Fruit fly (Drosophila melanogaster): Measurements from ENCODE around the gene CG31715.
A peak's percentile ranks its signal among the peaks of the same experiment; 100 is the strongest.

The CG31715 gene

dm6 chr2L:10339212-10339721 lies 2.1 kb upstream of the CG31715 start, which contains the start of gene SamDC (continued):
- TF ChIP-seq CG8359 (GFP tag; optimal IDR thresholded peaks at IDR 0.05; ENCODE audit: borderline replicate concordance) (no peak), zen (tag; optimal IDR thresholded peaks at IDR 0.05) (peak; percentile 58), CG3163 (GFP tag; optimal IDR thresholded peaks at IDR 0.05) (no peak), CG18764 (GFP tag; optimal IDR thresholded peaks at IDR 0.05) (peak; percentile 5), Mes4 (GFP tag; optimal IDR thresholded peaks at IDR 0.05) (no peak), Antp (GFP tag; optimal IDR thresholded peaks at IDR 0.05) (peak; percentile 43), amos (GFP tag; IDR thresholded peaks at IDR 0.05; ENCODE audit: partially characterized antibody) (peak; percentile 88; the same call in 1 of the 2 replicates), HLH4C (GFP tag; IDR thresholded peaks at IDR 0.05; ENCODE audit: partially characterized antibody) (peak; percentile 76), CG3407 (GFP tag; optimal IDR thresholded peaks at IDR 0.05) (no peak), Sox102F (GFP tag; optimal IDR thresholded peaks at IDR 0.05) (peak; percentile 54), eyg (GFP tag; optimal IDR thresholded peaks at IDR 0.05) (peak; percentile 18), Doc3 (GFP tag; IDR thresholded peaks at IDR 0.05; ENCODE audit: partially characterized antibody) (peak; percentile 68), esg (GFP tag; conservative IDR thresholded peaks at IDR 0.05) (no peak), pzg (GFP tag; optimal IDR thresholded peaks at IDR 0.05) (peak; percentile 88), CG15696 (tag; optimal IDR thresholded peaks at IDR 0.05) (peak; percentile 23), CG11695 (GFP tag; IDR thresholded peaks at IDR 0.05) (0 out of 3 replicates have a peak, but pooled peaks have one; percentile 39), shn (GFP tag; optimal IDR thresholded peaks at IDR 0.05) (no peak), lab (GFP tag; optimal IDR thresholded peaks at IDR 0.05) (no peak), ssp (GFP tag; IDR thresholded peaks at IDR 0.05) (peak; percentile 98), ham (GFP tag; IDR thresholded peaks at IDR 0.05) (no peak), disco-r (GFP tag; optimal IDR thresholded peaks at IDR 0.05) (no peak), chm (GFP tag; IDR thresholded peaks at IDR 0.05) (no peak; the same call in 1 of the 2 replicates), CG3726 (GFP tag; IDR thresholded peaks at IDR 0.05) (no peak), BtbVII (GFP tag; optimal IDR thresholded peaks at IDR 0.05) (peak; percentile 36), CG10462 (GFP tag; optimal IDR thresholded peaks at IDR 0.05) (no peak), tio (GFP tag; optimal IDR thresholded peaks at IDR 0.05) (no peak), sens-2 (GFP tag; IDR thresholded peaks at IDR 0.05) (no peak), Awh (GFP tag; IDR thresholded peaks at IDR 0.05) (no peak), Spps (tag; optimal IDR thresholded peaks at IDR 0.05) (no peak), CG6654 (GFP tag; optimal IDR thresholded peaks at IDR 0.05) (no peak), CG12155 (GFP tag; optimal IDR thresholded peaks at IDR 0.05) (peak; percentile 27), prd (optimal IDR thresholded peaks at IDR 0.05) (no peak), prd (GFP tag; IDR thresholded peaks at IDR 0.05) (no peak; the same call in 1 of the 3 replicates), pros (GFP tag; optimal IDR thresholded peaks at IDR 0.05) (peak; percentile 14), Max (GFP tag; optimal IDR thresholded peaks at IDR 0.05) (peak; percentile 4), CG7745 (tag; optimal IDR thresholded peaks at IDR 0.05) (peak; percentile 54), CG8281 (tag; optimal IDR thresholded peaks at IDR 0.05) (no peak), Eip74EF (GFP tag; optimal IDR thresholded peaks at IDR 0.05) (peak in 1 of 2 experiments; percentile 94), Ada2b (GFP tag; IDR thresholded peaks at IDR 0.05) (peak; percentile 63), fd64A (GFP tag; optimal IDR thresholded peaks at IDR 0.05) (no peak), slp2 (GFP tag; optimal IDR thresholded peaks at IDR 0.05) (no peak), Scr (GFP tag; IDR thresholded peaks at IDR 0.05; ENCODE audit: partially characterized antibody) (peak; percentile 85), sd (tag; optimal IDR thresholded peaks at IDR 0.05) (peak; percentile 27), CG13894 (tag; optimal IDR thresholded peaks at IDR 0.05) (peak; percentile 66), CG9797 (GFP tag; optimal IDR thresholded peaks at IDR 0.05) (peak; percentile 44), seq (GFP tag; IDR thresholded peaks at IDR 0.05) (no peak), CG6175 (GFP tag; IDR thresholded peaks at IDR 0.05) (no peak), CG13775 (GFP tag; optimal IDR thresholded peaks at IDR 0.05) (peak; percentile 45), NC2β (GFP tag; optimal IDR thresholded peaks at IDR 0.05) (no peak), CG5953 (GFP tag; IDR thresholded peaks at IDR 0.05) (no peak)
